Fruit fly (Drosophila melanogaster): ENCODE measurements around the gene Ant2.

The Ant2 gene

DNA sequence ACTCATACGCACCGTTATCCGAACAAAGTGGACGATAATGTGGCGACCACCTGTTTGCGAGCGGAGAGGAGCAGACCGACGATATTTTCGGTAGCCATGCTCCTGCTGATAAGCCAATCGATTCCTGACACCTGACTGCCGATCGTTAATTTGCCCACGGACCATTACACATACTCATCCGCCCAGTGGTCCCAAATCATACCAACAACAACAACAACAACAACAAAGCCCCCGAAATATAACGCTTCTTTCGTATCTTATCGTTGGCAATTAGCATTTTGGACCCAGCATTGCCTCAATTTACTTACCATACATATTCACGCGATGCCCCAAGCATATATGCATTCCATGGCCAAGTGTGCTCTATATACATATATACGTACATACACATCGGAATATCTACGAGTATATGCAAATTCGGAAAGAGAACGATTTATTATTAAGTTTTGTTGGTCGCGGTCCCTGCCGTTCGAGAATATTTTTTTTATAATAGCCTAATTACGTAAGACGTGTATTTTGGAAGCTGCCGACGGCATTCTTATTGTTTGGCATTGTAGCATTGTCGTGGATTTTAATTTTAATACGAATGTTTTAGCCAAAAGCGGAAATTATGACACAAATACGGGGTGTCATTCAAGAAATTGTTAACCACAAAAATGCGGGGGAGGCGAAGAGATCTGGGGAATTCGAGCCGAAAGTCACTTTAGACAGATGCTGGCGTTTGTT, 11.6 kb downstream of the Ant2 start:
- TF ChIP-seq cnc (optimal IDR thresholded peaks at IDR 0.05) (no peak), CG11617 (GFP tag; optimal IDR thresholded peaks at IDR 0.05) (no peak), tj (GFP tag; optimal IDR thresholded peaks at IDR 0.05) (no peak), cic (GFP tag; optimal IDR thresholded peaks at IDR 0.05) (no peak), Hr96 (GFP tag; optimal IDR thresholded peaks at IDR 0.05) (no peak), kay (GFP tag; ENCODE audit: borderline replicate concordance) (no peak), Crg-1 (GFP tag; optimal IDR thresholded peaks at IDR 0.05) (no peak), Clk (GFP tag; optimal IDR thresholded peaks at IDR 0.05) (no peak)

DNA sequence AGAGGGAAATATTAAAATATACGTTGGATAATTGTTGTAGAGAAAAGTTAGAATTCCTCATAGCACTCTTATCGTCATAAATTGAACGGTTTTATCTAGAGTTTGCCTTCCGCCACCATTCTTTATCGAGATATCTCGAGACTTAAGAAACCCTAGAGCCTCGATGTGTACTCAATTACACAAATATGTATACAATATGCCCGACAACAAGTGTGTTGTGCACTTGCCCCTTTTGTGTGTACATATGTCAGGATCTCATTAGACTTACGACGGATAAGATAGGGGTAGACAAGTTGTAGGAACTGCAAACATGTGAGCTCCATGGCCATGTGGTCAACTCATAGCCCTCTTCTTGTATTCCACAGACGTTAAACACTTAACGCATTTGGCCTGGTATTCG, 13.1 kb downstream of the Ant2 start:
- TF ChIP-seq pad (GFP tag; optimal IDR thresholded peaks at IDR 0.05) (no peak), CG7101 (tag; optimal IDR thresholded peaks at IDR 0.05) (no peak), CG7045 (GFP tag; optimal IDR thresholded peaks at IDR 0.05) (no peak), toe (GFP tag; optimal IDR thresholded peaks at IDR 0.05) (no peak), CG1620 (GFP tag; optimal IDR thresholded peaks at IDR 0.05) (no peak), CG14711 (tag; optimal IDR thresholded peaks at IDR 0.05) (no peak)

DNA sequence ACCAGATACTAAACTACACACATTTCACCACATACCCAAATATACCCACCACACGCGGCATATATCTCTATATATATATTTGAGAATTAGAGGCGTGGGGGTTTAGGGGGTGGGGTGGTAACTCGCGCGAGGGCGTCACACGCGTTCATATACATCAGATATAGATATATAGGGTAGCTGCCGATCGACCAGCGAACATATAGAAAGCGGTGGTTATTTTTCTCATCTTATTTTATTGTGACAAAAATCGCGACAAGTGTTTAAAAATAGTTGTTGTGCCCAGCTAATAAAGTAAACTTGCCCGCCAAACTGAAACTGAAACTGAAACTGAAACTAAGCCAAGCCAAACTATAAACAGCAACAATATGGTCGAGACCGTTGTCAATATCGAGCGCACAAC, 14.1 kb downstream of the Ant2 start:
- TF ChIP-seq CG14711 (tag; optimal IDR thresholded peaks at IDR 0.05) (no peak), ovo (GFP tag; optimal IDR thresholded peaks at IDR 0.05) (no peak), CG1620 (GFP tag; optimal IDR thresholded peaks at IDR 0.05) (no peak), tj (GFP tag; optimal IDR thresholded peaks at IDR 0.05) (no peak), bab1 (GFP tag; optimal IDR thresholded peaks at IDR 0.05) (no peak), Hr96 (GFP tag; optimal IDR thresholded peaks at IDR 0.05) (no peak), CG7045 (GFP tag; optimal IDR thresholded peaks at IDR 0.05) (no peak), kay (GFP tag; ENCODE audit: borderline replicate concordance) (no peak), cic (GFP tag; optimal IDR thresholded peaks at IDR 0.05) (no peak), CG33017 (tag; optimal IDR thresholded peaks at IDR 0.05) (no peak), CG7101 (tag; optimal IDR thresholded peaks at IDR 0.05) (no peak), Clk (GFP tag; optimal IDR thresholded peaks at IDR 0.05) (no peak), CG12768 (GFP tag; optimal IDR thresholded peaks at IDR 0.05) (no peak), CG5204 (GFP tag; optimal IDR thresholded peaks at IDR 0.05) (no peak), Crg-1 (GFP tag; optimal IDR thresholded peaks at IDR 0.05) (no peak), cnc (optimal IDR thresholded peaks at IDR 0.05) (no peak), toe (GFP tag; optimal IDR thresholded peaks at IDR 0.05) (no peak), pad (GFP tag; optimal IDR thresholded peaks at IDR 0.05) (no peak), CG11617 (GFP tag; optimal IDR thresholded peaks at IDR 0.05) (no peak)

DNA sequence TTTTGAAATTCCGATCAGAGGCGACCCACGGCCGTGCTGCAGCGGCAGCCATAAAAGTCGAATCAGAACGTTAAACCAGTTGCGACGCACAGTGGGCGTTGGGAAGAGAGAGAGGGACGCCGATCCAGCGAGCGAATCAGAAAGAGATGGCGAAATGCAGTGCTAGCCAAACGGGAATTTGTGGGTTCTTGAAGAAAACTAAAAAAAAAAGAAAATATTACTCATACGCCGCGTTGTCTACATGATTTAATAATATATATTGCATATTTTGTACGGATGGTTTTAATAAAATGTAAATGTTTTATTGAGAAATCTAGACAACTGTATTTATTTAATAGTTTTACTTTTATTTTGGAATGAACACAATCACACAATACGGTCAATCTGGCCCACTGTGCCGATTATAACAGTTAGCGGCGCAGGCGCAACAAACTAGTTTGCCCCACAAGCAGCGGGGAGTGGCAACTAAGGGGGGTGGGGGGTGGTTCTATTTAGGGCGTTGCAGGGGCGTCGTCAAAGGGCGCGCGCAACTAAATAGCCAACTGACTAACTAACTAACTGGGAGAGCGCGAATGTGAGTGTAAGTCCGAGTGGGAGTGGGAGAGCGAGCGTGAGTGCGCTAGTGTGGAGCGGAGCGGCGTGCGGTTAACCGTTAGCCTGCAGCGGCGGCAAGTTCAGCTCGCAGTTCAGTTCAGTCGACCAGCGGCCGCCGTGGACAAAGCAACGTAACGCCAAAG, 14.7 kb downstream of the Ant2 start, which contains the start of gene CG15211:
TSS of gene CG15211 (plus strand) at position 686 of the 737 bp plus-strand sequence.
- TF ChIP-seq CG7045 (GFP tag; optimal IDR thresholded peaks at IDR 0.05) = peak; percentile 11
- TF ChIP-seq Clk (GFP tag; optimal IDR thresholded peaks at IDR 0.05) = no peak
- TF ChIP-seq Mnt (GFP tag; optimal IDR thresholded peaks at IDR 0.05) = peak; percentile 16
- peak; percentile 85 for TF ChIP-seq ovo (GFP tag; optimal IDR thresholded peaks at IDR 0.05)

DNA sequence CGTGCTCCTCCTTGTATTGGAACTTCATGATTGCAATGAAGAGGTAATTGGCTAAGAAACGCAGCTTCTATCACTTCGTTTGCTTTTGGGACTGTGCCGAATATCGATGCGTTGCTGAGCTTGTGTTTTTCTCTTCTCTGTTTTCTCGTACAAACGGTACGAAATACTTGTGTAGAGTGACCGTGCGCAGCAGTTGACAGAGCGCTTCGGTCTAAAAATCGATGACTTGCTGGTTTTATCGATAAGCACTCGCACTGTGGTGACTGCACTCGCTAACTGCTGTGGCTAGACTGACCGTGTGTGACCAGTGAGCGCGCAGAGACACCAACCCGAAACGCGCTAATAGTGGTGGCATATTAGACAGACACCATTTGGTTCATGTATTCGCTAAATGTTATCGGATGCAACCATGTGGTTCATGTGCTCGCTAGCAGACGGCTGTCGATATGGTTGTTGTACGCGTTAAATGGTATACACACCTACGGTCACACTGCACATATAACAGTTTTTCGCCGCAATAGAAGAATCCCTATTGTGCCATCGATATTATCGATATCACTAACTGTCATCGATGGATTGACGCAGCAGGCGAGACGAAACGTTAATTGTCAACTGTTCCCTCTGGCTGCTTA, 18.5 kb downstream of the Ant2 start, which contains the start of the genes Atg8a and BTBD9:
TSS of gene Atg8a (minus strand) at position 296 of the 632 bp plus-strand sequence.
TSS of gene BTBD9 (plus strand) at position 495 of the 632 bp plus-strand sequence.
- TF ChIP-seq CG12768 (GFP tag; optimal IDR thresholded peaks at IDR 0.05) (no peak), Hr96 (GFP tag; optimal IDR thresholded peaks at IDR 0.05) (peak; percentile 22), CG33017 (tag; optimal IDR thresholded peaks at IDR 0.05) (no peak), ovo (GFP tag; optimal IDR thresholded peaks at IDR 0.05) (no peak), CG1620 (GFP tag; optimal IDR thresholded peaks at IDR 0.05) (peak; percentile 35), bab1 (GFP tag; optimal IDR thresholded peaks at IDR 0.05) (peak; percentile 77), cnc (optimal IDR thresholded peaks at IDR 0.05) (peak; percentile 34 to 72), Clk (GFP tag; optimal IDR thresholded peaks at IDR 0.05) (no peak), kay (GFP tag; ENCODE audit: borderline replicate concordance) (no peak), tj (GFP tag; optimal IDR thresholded peaks at IDR 0.05) (peak; percentile 58), Crg-1 (GFP tag; optimal IDR thresholded peaks at IDR 0.05) (peak; percentile 40), CG5204 (GFP tag; optimal IDR thresholded peaks at IDR 0.05) (no peak), pad (GFP tag; optimal IDR thresholded peaks at IDR 0.05) (peak; percentile 23), CG11617 (GFP tag; optimal IDR thresholded peaks at IDR 0.05) (peak; percentile 27), CG14711 (tag; optimal IDR thresholded peaks at IDR 0.05) (peak; percentile 9), cic (GFP tag; optimal IDR thresholded peaks at IDR 0.05) (peak; percentile 8), Mnt (GFP tag; optimal IDR thresholded peaks at IDR 0.05) (peak; percentile 60), CG7045 (GFP tag; optimal IDR thresholded peaks at IDR 0.05) (no peak), CG7101 (tag; optimal IDR thresholded peaks at IDR 0.05) (peak; percentile 32), toe (GFP tag; optimal IDR thresholded peaks at IDR 0.05) (no peak)
